Fruit fly (Drosophila melanogaster) Kc167 (cell line): Measurements from ENCODE around the gene mRpS31.

Experiments
- Sin3A ChIP-seq: fragments of >200 bp; optimal IDR thresholded peaks from 2 replicates; lab custom pipeline; 2018; ENCODE audit warnings: missing external identifiers
- insv ChIP-seq: fragments of >200 bp; optimal IDR thresholded peaks from 3 replicates; lab custom pipeline; 2018; ENCODE audit warnings: missing external identifiers
- psq ChIP-seq: fragments of >200 bp; optimal IDR thresholded peaks from 2 replicates; lab custom pipeline; 2017; ENCODE audit warnings: missing external identifiers

- TF ChIP-seq insv (lab: Kevin White, UChicago) (no peak), psq (no peak), Sin3A (lab: Kevin White, UChicago) (no peak)
Observed at dm6 chr3L:16039063-16039462, 34.1 kb downstream of the mRpS31 start.
